Fruit fly (Drosophila melanogaster) whole organism, pupa: ENCODE results near the gene Eip63E.

Source experiments
- CG10348 ChIP-seq: fragments of 200-800 bp; sonication (Bioruptor generic); IDR thresholded peaks from 2 replicates; pipeline ENCODE4 v1.3.6; 2022; ENCODE audit warnings: missing biosample characterization, missing genetic modification characterization
- CG12605 ChIP-seq: fragments of 200-800 bp; sonication (Bioruptor generic); IDR thresholded peaks from 2 replicates; pipeline ENCODE4 v1.3.6; 2022; ENCODE audit warnings: missing biosample characterization, missing genetic modification characterization
- CG13204 ChIP-seq: fragments of 200-800 bp; sonication (Bioruptor generic); optimal IDR thresholded peaks from 2 replicates; lab custom pipeline; 2018; ENCODE audit warnings: missing biosample characterization, mild to moderate bottlenecking, missing genetic modification characterization, moderate library complexity
- CG14655 ChIP-seq: fragments of 200-800 bp; sonication (Bioruptor generic); optimal IDR thresholded peaks from 3 replicates; lab custom pipeline; 2017; ENCODE audit warnings: mild to moderate bottlenecking, missing biosample characterization, missing genetic modification reagents, missing genetic modification characterization
- CG15710 ChIP-seq: fragments of 200-800 bp; sonication (Bioruptor generic); optimal IDR thresholded peaks from 2 replicates; lab custom pipeline; 2018; ENCODE audit warnings: missing biosample characterization, mild to moderate bottlenecking, missing genetic modification characterization, moderate library complexity
- CG17806 ChIP-seq: fragments of 200-800 bp; sonication (Bioruptor generic); optimal IDR thresholded peaks from 2 replicates; lab custom pipeline; 2018; ENCODE audit warnings: missing biosample characterization, mild to moderate bottlenecking, missing genetic modification characterization, moderate library complexity
- CG32121 ChIP-seq: fragments of 200-800 bp; sonication (Bioruptor generic); IDR thresholded peaks from 2 replicates; pipeline ENCODE4 v1.3.6; 2022; ENCODE audit warnings: missing biosample characterization, missing genetic modification characterization
- CG34367 ChIP-seq: fragments of 200-800 bp; sonication (Bioruptor generic); optimal IDR thresholded peaks from 2 replicates; lab custom pipeline; 2018; ENCODE audit warnings: missing biosample characterization, mild to moderate bottlenecking, missing genetic modification characterization
- CG4496 ChIP-seq: fragments of 200-800 bp; sonication (Bioruptor generic); IDR thresholded peaks from 3 replicates; pipeline ENCODE4 v1.3.6; 2022; ENCODE audit warnings: missing biosample characterization, missing genetic modification characterization
- CG8159 ChIP-seq: fragments of 200-800 bp; sonication (Bioruptor generic); optimal IDR thresholded peaks from 3 replicates; lab custom pipeline; 2018; ENCODE audit warnings: missing biosample characterization, mild to moderate bottlenecking, missing genetic modification characterization, moderate library complexity
- CG8301 ChIP-seq: fragments of 200-800 bp; sonication (Bioruptor generic); optimal IDR thresholded peaks from 2 replicates; lab custom pipeline; 2018; ENCODE audit warnings: missing biosample characterization, mild to moderate bottlenecking, missing genetic modification characterization
- CG9948 ChIP-seq: fragments of 200-800 bp; sonication (Bioruptor generic); optimal IDR thresholded peaks from 2 replicates; lab custom pipeline; 2018; ENCODE audit warnings: missing biosample characterization, mild to moderate bottlenecking, missing genetic modification characterization, moderate library complexity
- D1 ChIP-seq: fragments of 200-800 bp; sonication (Bioruptor generic); optimal IDR thresholded peaks from 2 replicates; lab custom pipeline; 2018; ENCODE audit warnings: missing biosample characterization, mild to moderate bottlenecking, missing genetic modification characterization, moderate library complexity
- EcR ChIP-seq: fragments of 200-800 bp; sonication (Bioruptor generic); optimal IDR thresholded peaks from 3 replicates; lab custom pipeline; 2019; ENCODE audit warnings: missing biosample characterization, missing genetic modification characterization, mild to moderate bottlenecking, moderate library complexity, missing genetic modification reagents
- Ets98B ChIP-seq: fragments of 200-800 bp; sonication (Bioruptor generic); IDR thresholded peaks from 2 replicates; pipeline ENCODE4 v1.3.6; 2022; ENCODE audit warnings: missing biosample characterization, missing genetic modification characterization
- Pif1A ChIP-seq: fragments of 200-800 bp; sonication (Bioruptor generic); optimal IDR thresholded peaks from 3 replicates; lab custom pipeline; 2016; ENCODE audit warnings: missing biosample characterization, missing genetic modification characterization
- Pif1B ChIP-seq: fragments of 200-800 bp; sonication (Bioruptor generic); optimal IDR thresholded peaks from 3 replicates; lab custom pipeline; 2016; ENCODE audit warnings: missing biosample characterization, missing genetic modification characterization
- Snoo ChIP-seq: fragments of 200-800 bp; sonication (Bioruptor generic); optimal IDR thresholded peaks from 3 replicates; lab custom pipeline; 2017; ENCODE audit warnings: missing biosample characterization, mild to moderate bottlenecking, missing genetic modification characterization, inconsistent platforms
- fd96Ca ChIP-seq: fragments of 200-800 bp; sonication (Bioruptor generic); IDR thresholded peaks from 3 replicates; pipeline ENCODE4 v1.3.6; 2022; ENCODE audit warnings: missing biosample characterization, missing genetic modification characterization
- gl ChIP-seq: fragments of 200-800 bp; sonication (Bioruptor generic); optimal IDR thresholded peaks from 2 replicates; lab custom pipeline; 2018; ENCODE audit warnings: missing biosample characterization, mild to moderate bottlenecking, missing genetic modification characterization
- rn ChIP-seq: fragments of 200-800 bp; sonication (Bioruptor generic); IDR thresholded peaks from 2 replicates; pipeline ENCODE4 v1.3.6; 2022; ENCODE audit warnings: missing biosample characterization, missing genetic modification characterization

Gene Eip63E

DNA sequence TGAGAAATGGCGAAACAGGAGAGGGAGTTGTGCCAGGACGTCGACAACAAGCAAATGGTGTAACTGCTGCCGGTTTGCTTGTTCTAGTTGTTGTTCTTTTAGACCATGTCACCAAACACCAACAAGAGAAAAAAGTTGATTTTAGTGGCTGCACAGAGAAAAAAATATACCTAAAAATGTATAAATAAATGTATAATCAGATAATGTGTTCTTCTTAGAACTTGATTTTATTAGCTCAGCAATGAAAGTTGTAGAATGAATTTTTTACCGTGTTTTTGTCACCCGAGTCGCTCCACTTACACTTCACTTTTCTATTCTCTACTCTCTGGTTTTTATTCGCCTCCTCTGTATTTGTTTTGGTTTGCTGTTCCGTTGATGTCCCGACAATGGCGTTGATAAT lies 18.7 kb downstream of the Eip63E start:
- no peak for TF ChIP-seq CG8159 (tag; lab: Kevin White, UChicago)
- peak; percentile 31 for TF ChIP-seq CG8301 (tag; lab: Kevin White, UChicago)
- no peak for TF ChIP-seq CG34367 (tag; lab: Kevin White, UChicago)
- no peak for TF ChIP-seq EcR (GFP tag; lab: Kevin White, UChicago)
- TF ChIP-seq Ets98B (GFP tag; lab: Robert Waterston, UW), result peak; percentile 21; the same call in 1 of the 2 replicates
- TF ChIP-seq Pif1A (GFP tag; lab: Kevin White, UChicago), result no peak
- no peak for TF ChIP-seq Pif1B (GFP tag; lab: Kevin White, UChicago)
- 0 out of 2 replicates have a peak, but pooled peaks have one; percentile 40 for TF ChIP-seq CG12605
- TF ChIP-seq CG15710, result no peak
- TF ChIP-seq CG13204, result no peak
- no peak for TF ChIP-seq CG9948
- TF ChIP-seq Snoo (tag; lab: Kevin White, UChicago), result no peak
- TF ChIP-seq CG4496 (GFP tag; lab: Robert Waterston, UW), result 0 out of 3 replicates have a peak, but pooled peaks have one; percentile 60
- no peak for TF ChIP-seq rn
- TF ChIP-seq CG32121 (GFP tag; lab: Robert Waterston, UW), result no peak
- TF ChIP-seq CG14655, result peak; percentile 51
- TF ChIP-seq CG10348, result no peak
- no peak for TF ChIP-seq gl
- TF ChIP-seq D1 (tag; lab: Kevin White, UChicago), result no peak
- TF ChIP-seq CG17806, result no peak
- no peak for TF ChIP-seq fd96Ca (GFP tag; lab: Robert Waterston, UW)
- TF ChIP-seq, all 21 proteins: peak for 5

DNA sequence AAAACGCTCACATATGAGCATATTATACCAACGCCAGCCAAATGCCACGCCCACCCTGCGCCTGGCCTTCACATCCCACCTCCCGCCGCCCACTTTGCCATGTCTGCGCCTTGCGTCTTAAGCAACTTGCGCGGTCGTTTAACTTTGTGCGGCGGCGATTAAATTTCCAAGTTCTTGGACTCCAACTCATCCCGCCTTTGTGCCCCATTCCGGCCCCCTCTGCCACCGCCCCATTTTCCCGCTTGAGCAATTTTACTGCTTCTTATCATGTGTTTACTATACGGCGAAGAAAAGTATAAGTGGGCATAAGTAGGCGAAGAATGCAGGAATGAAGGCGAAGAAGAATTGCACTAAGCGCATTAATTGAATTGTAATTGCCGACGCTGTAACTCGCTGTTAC lies 20.1 kb downstream of the Eip63E start:
- TF ChIP-seq CG14655 (peak; percentile 17), CG8159 (tag; lab: Kevin White, UChicago) (no peak), rn (no peak), gl (no peak), Pif1B (GFP tag; lab: Kevin White, UChicago) (no peak), CG10348 (no peak), CG4496 (GFP tag; lab: Robert Waterston, UW) (peak; percentile 7; the same call in 1 of the 3 replicates), CG13204 (peak; percentile 74), EcR (GFP tag; lab: Kevin White, UChicago) (peak; percentile 93), CG17806 (no peak), CG34367 (tag; lab: Kevin White, UChicago) (no peak), CG8301 (tag; lab: Kevin White, UChicago) (no peak), fd96Ca (GFP tag; lab: Robert Waterston, UW) (no peak), Ets98B (GFP tag; lab: Robert Waterston, UW) (no peak), CG15710 (no peak), CG9948 (no peak), CG32121 (GFP tag; lab: Robert Waterston, UW) (peak; percentile 44; the same call in 1 of the 2 replicates), Snoo (tag; lab: Kevin White, UChicago) (no peak), D1 (tag; lab: Kevin White, UChicago) (no peak), CG12605 (no peak; the same call in 1 of the 2 replicates), Pif1A (GFP tag; lab: Kevin White, UChicago) (no peak)

dm6 chr3L:3536414-3536813 lies 20.9 kb downstream of the Eip63E start:
- TF ChIP-seq CG14655 (peak; percentile 83), D1 (tag; lab: Kevin White, UChicago) (peak; percentile 6), CG4496 (GFP tag; lab: Robert Waterston, UW) (peak; percentile 24; the same call in 1 of the 3 replicates), CG8301 (tag; lab: Kevin White, UChicago) (peak; percentile 52), CG17806 (peak; percentile 4), CG8159 (tag; lab: Kevin White, UChicago) (peak; percentile 29), CG15710 (no peak), gl (no peak), Pif1A (GFP tag; lab: Kevin White, UChicago) (no peak), CG34367 (tag; lab: Kevin White, UChicago) (no peak), fd96Ca (GFP tag; lab: Robert Waterston, UW) (no peak), EcR (GFP tag; lab: Kevin White, UChicago) (no peak), rn (no peak), CG9948 (peak; percentile 51), CG32121 (GFP tag; lab: Robert Waterston, UW) (peak; percentile 66), CG10348 (no peak), Snoo (tag; lab: Kevin White, UChicago) (no peak), CG13204 (no peak), CG12605 (no peak), Ets98B (GFP tag; lab: Robert Waterston, UW) (peak; percentile 43; the same call in 1 of the 2 replicates), Pif1B (GFP tag; lab: Kevin White, UChicago) (no peak)

- peak; percentile 32 for TF ChIP-seq CG9948
- TF ChIP-seq CG13204, result peak; percentile 23
- TF ChIP-seq CG4496 (GFP tag; lab: Robert Waterston, UW), result no peak
- peak; percentile 81 for TF ChIP-seq EcR (GFP tag; lab: Kevin White, UChicago)
- TF ChIP-seq CG14655, result peak; percentile 69
- peak; percentile 49; the same call in 2 of the 3 replicates for TF ChIP-seq fd96Ca (GFP tag; lab: Robert Waterston, UW)
- peak; percentile 18 for TF ChIP-seq CG8159 (tag; lab: Kevin White, UChicago)
- TF ChIP-seq Pif1A (GFP tag; lab: Kevin White, UChicago), result peak; percentile 3
- no peak for TF ChIP-seq CG34367 (tag; lab: Kevin White, UChicago)
- TF ChIP-seq CG8301 (tag; lab: Kevin White, UChicago), result peak; percentile 42
- TF ChIP-seq rn, result no peak
- TF ChIP-seq CG17806, result peak; percentile 18
- no peak for TF ChIP-seq gl
Measured at dm6 chr3L:3536905-3537665, 21.5 kb downstream of the Eip63E start.
